Fruit fly (Drosophila melanogaster): ENCODE measurements around the gene Nnk.
"Not testable (repeated sequence)": the region's sequence is repeated elsewhere in the genome, so short reads cannot be mapped to it uniquely, and the experiment has no call there.

DNA sequence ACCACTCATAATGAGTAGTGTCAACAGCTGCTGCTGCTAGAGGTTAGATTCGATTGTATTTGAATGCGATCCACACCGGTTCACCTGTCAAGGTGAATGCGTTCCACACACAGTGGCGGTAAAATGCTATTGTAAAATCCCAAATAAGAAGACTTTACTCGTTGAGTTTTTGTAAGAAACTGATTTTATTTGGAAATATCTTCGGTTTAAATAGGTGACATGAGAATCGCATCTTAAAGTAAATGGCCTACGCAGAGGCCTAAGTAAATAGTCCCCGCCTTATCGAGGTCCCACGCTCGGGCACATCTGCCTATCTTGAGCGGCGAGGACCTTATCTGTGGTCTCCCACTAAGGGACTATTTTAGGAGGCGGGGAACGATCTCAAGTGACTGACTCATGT lies 42.0 kb downstream of the Nnk start, which contains the start of gene TyrR:
- not testable (repeated sequence) for TF ChIP-seq psq, h, insv (optimal IDR thresholded peaks at IDR 0.05)
